Fruit fly (Drosophila melanogaster): Measurements from ENCODE around the gene CG7102.

The CG7102 gene

DNA sequence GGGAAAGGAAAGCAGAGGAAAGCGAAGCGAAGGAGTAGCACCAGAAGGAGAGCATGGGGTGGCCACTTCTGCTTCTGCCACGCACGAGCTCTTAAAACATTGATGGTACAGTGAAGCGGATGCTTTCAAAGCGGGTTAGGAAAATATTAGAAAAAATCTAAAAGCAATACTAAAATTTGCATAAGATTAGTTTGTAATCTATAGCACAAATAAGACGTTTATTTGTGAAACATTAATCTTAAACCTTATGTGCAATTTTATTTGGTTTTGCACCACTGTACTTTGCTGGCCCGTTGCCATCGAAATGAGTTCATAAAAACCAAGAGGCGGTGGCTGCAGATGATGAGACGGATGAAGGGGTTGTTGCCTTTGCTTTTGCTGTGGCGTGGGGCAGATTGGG lies 38.1 kb upstream of the CG7102 start (continued):
- peak; percentile 91 for TF ChIP-seq NfI (GFP tag; optimal IDR thresholded peaks at IDR 0.05)
- TF ChIP-seq dimm (GFP tag; IDR thresholded peaks at IDR 0.05): peak; percentile 76
- peak in 1 of 2 experiments; percentile 94 for TF ChIP-seq eve (GFP tag; optimal IDR thresholded peaks at IDR 0.05)
- no peak for TF ChIP-seq zf30C (GFP tag; optimal IDR thresholded peaks at IDR 0.05)
- peak; percentile 88 for TF ChIP-seq CG6854 (GFP tag; optimal IDR thresholded peaks at IDR 0.05)
- TF ChIP-seq NC2β (GFP tag; optimal IDR thresholded peaks at IDR 0.05): peak; percentile 76
- peak; percentile 33 for TF ChIP-seq CG4617 (GFP tag; optimal IDR thresholded peaks at IDR 0.05; ENCODE audit: borderline replicate concordance)
- TF ChIP-seq Jarid2 (GFP tag; optimal IDR thresholded peaks at IDR 0.05): peak; percentile 47
- peak; percentile 80 for TF ChIP-seq HLH54F (GFP tag; optimal IDR thresholded peaks at IDR 0.05)
- TF ChIP-seq ci (GFP tag; IDR thresholded peaks at IDR 0.05): peak; percentile 95
- TF ChIP-seq cato (GFP tag; optimal IDR thresholded peaks at IDR 0.05; ENCODE audit: borderline replicate concordance): peak; percentile 0
- TF ChIP-seq CG12299 (tag; optimal IDR thresholded peaks at IDR 0.05): peak; percentile 85
- TF ChIP-seq jing (GFP tag; optimal IDR thresholded peaks at IDR 0.05): peak; percentile 79
- TF ChIP-seq HHEX (GFP tag; optimal IDR thresholded peaks at IDR 0.05): peak; percentile 90
- TF ChIP-seq slbo (GFP tag; IDR thresholded peaks at IDR 0.05): peak; percentile 88
- TF ChIP-seq kni (GFP tag; optimal IDR thresholded peaks at IDR 0.05): peak; percentile 33
- TF ChIP-seq CG30403 (GFP tag; optimal IDR thresholded peaks at IDR 0.05): peak; percentile 85
- peak; percentile 53 for TF ChIP-seq zfh2 (GFP tag; optimal IDR thresholded peaks at IDR 0.05)
- peak; percentile 88 for TF ChIP-seq CG17385 (GFP tag; optimal IDR thresholded peaks at IDR 0.05)
- peak; percentile 88 for TF ChIP-seq Oli (tag; optimal IDR thresholded peaks at IDR 0.05)
- TF ChIP-seq sqz (GFP tag; optimal IDR thresholded peaks at IDR 0.05): peak; percentile 76
- TF ChIP-seq CG11695 (GFP tag; IDR thresholded peaks at IDR 0.05): peak; percentile 91
- peak; percentile 76 for TF ChIP-seq CG2889 (GFP tag; IDR thresholded peaks at IDR 0.05)
- TF ChIP-seq Hey (tag; optimal IDR thresholded peaks at IDR 0.05): peak; percentile 54
- TF ChIP-seq CG10274 (GFP tag; optimal IDR thresholded peaks at IDR 0.05): peak; percentile 64
- peak; percentile 82 for TF ChIP-seq CG1024 (GFP tag; IDR thresholded peaks at IDR 0.05)
- peak; percentile 84 for TF ChIP-seq CG11696 (GFP tag; IDR thresholded peaks at IDR 0.05)
- peak; percentile 86 for TF ChIP-seq CG32767 (GFP tag; IDR thresholded peaks at IDR 0.05)
- peak; percentile 62 for TF ChIP-seq dmrt11E (tag; optimal IDR thresholded peaks at IDR 0.05)
- peak; percentile 25 for TF ChIP-seq pros (GFP tag; optimal IDR thresholded peaks at IDR 0.05)
- peak; percentile 86 for TF ChIP-seq CG17361 (GFP tag; IDR thresholded peaks at IDR 0.05)
- peak; percentile 76 for TF ChIP-seq cas (GFP tag; IDR thresholded peaks at IDR 0.05)
- TF ChIP-seq danr (GFP tag; IDR thresholded peaks at IDR 0.05): peak; percentile 77
- peak; percentile 80; the same call in 2 of the 3 replicates for TF ChIP-seq Optix (GFP tag; IDR thresholded peaks at IDR 0.05)
- TF ChIP-seq CG13296 (GFP tag; optimal IDR thresholded peaks at IDR 0.05): peak; percentile 90
- TF ChIP-seq CG9876 (GFP tag; optimal IDR thresholded peaks at IDR 0.05): peak; percentile 77
- no peak for TF ChIP-seq hb (GFP tag; IDR thresholded peaks at IDR 0.05; ENCODE audit: partially characterized antibody)
- peak; percentile 60 for TF ChIP-seq CG7987 (GFP tag; optimal IDR thresholded peaks at IDR 0.05)
- peak; percentile 67 for TF ChIP-seq CG11398 (GFP tag; optimal IDR thresholded peaks at IDR 0.05)
- peak; percentile 88 for TF ChIP-seq E2f1 (GFP tag; IDR thresholded peaks at IDR 0.05)
- peak; percentile 88 for TF ChIP-seq PHDP (tag; optimal IDR thresholded peaks at IDR 0.05)
- TF ChIP-seq vnd (GFP tag; IDR thresholded peaks at IDR 0.05; ENCODE audit: partially characterized antibody): peak; percentile 46; the same call in 1 of the 3 replicates
- TF ChIP-seq usp (GFP tag; optimal IDR thresholded peaks at IDR 0.05): no peak
- TF ChIP-seq sim (GFP tag; IDR thresholded peaks at IDR 0.05): peak; percentile 61; the same call in 1 of the 2 replicates
- peak; percentile 72 for TF ChIP-seq pho (GFP tag; optimal IDR thresholded peaks at IDR 0.05)
- peak; percentile 92 for TF ChIP-seq lmd (GFP tag; IDR thresholded peaks at IDR 0.05)
- TF ChIP-seq ham (GFP tag; IDR thresholded peaks at IDR 0.05): 0 out of 2 replicates have a peak, but pooled peaks have one; percentile 51
- TF ChIP-seq tll (GFP tag; optimal IDR thresholded peaks at IDR 0.05): no peak
- peak; percentile 76 for TF ChIP-seq Fer2 (tag; optimal IDR thresholded peaks at IDR 0.05)
- peak; percentile 84 for TF ChIP-seq nerfin-1 (tag; optimal IDR thresholded peaks at IDR 0.05)
- peak; percentile 22 for TF ChIP-seq p53 (GFP tag; optimal IDR thresholded peaks at IDR 0.05)
